Fruit fly (Drosophila melanogaster) whole organism, pupa: ENCODE data around the gene CG42660.

Source experiments
- CG10348 ChIP-seq: fragments of 200-800 bp; sonication (Bioruptor generic); IDR thresholded peaks from 2 replicates; pipeline ENCODE4 v1.3.6; 2022; ENCODE audit warnings: missing biosample characterization, missing genetic modification characterization
- CG12605 ChIP-seq: fragments of 200-800 bp; sonication (Bioruptor generic); IDR thresholded peaks from 2 replicates; pipeline ENCODE4 v1.3.6; 2022; ENCODE audit warnings: missing biosample characterization, missing genetic modification characterization
- CG13204 ChIP-seq: fragments of 200-800 bp; sonication (Bioruptor generic); optimal IDR thresholded peaks from 2 replicates; lab custom pipeline; 2018; ENCODE audit warnings: missing biosample characterization, mild to moderate bottlenecking, missing genetic modification characterization, moderate library complexity
- CG14655 ChIP-seq: fragments of 200-800 bp; sonication (Bioruptor generic); optimal IDR thresholded peaks from 3 replicates; lab custom pipeline; 2017; ENCODE audit warnings: mild to moderate bottlenecking, missing biosample characterization, missing genetic modification reagents, missing genetic modification characterization
- CG15710 ChIP-seq: fragments of 200-800 bp; sonication (Bioruptor generic); optimal IDR thresholded peaks from 2 replicates; lab custom pipeline; 2018; ENCODE audit warnings: missing biosample characterization, mild to moderate bottlenecking, missing genetic modification characterization, moderate library complexity
- CG17806 ChIP-seq: fragments of 200-800 bp; sonication (Bioruptor generic); optimal IDR thresholded peaks from 2 replicates; lab custom pipeline; 2018; ENCODE audit warnings: missing biosample characterization, mild to moderate bottlenecking, missing genetic modification characterization, moderate library complexity
- CG32121 ChIP-seq: fragments of 200-800 bp; sonication (Bioruptor generic); IDR thresholded peaks from 2 replicates; pipeline ENCODE4 v1.3.6; 2022; ENCODE audit warnings: missing biosample characterization, missing genetic modification characterization
- CG34367 ChIP-seq: fragments of 200-800 bp; sonication (Bioruptor generic); optimal IDR thresholded peaks from 2 replicates; lab custom pipeline; 2018; ENCODE audit warnings: missing biosample characterization, mild to moderate bottlenecking, missing genetic modification characterization
- CG4496 ChIP-seq: fragments of 200-800 bp; sonication (Bioruptor generic); IDR thresholded peaks from 3 replicates; pipeline ENCODE4 v1.3.6; 2022; ENCODE audit warnings: missing biosample characterization, missing genetic modification characterization
- CG8159 ChIP-seq: fragments of 200-800 bp; sonication (Bioruptor generic); optimal IDR thresholded peaks from 3 replicates; lab custom pipeline; 2018; ENCODE audit warnings: missing biosample characterization, mild to moderate bottlenecking, missing genetic modification characterization, moderate library complexity
- CG8301 ChIP-seq: fragments of 200-800 bp; sonication (Bioruptor generic); optimal IDR thresholded peaks from 2 replicates; lab custom pipeline; 2018; ENCODE audit warnings: missing biosample characterization, mild to moderate bottlenecking, missing genetic modification characterization
- CG9948 ChIP-seq: fragments of 200-800 bp; sonication (Bioruptor generic); optimal IDR thresholded peaks from 2 replicates; lab custom pipeline; 2018; ENCODE audit warnings: missing biosample characterization, mild to moderate bottlenecking, missing genetic modification characterization, moderate library complexity
- D1 ChIP-seq: fragments of 200-800 bp; sonication (Bioruptor generic); optimal IDR thresholded peaks from 2 replicates; lab custom pipeline; 2018; ENCODE audit warnings: missing biosample characterization, mild to moderate bottlenecking, missing genetic modification characterization, moderate library complexity
- EcR ChIP-seq: fragments of 200-800 bp; sonication (Bioruptor generic); optimal IDR thresholded peaks from 3 replicates; lab custom pipeline; 2019; ENCODE audit warnings: missing biosample characterization, missing genetic modification characterization, mild to moderate bottlenecking, moderate library complexity, missing genetic modification reagents
- Ets98B ChIP-seq: fragments of 200-800 bp; sonication (Bioruptor generic); IDR thresholded peaks from 2 replicates; pipeline ENCODE4 v1.3.6; 2022; ENCODE audit warnings: missing biosample characterization, missing genetic modification characterization
- Pif1A ChIP-seq: fragments of 200-800 bp; sonication (Bioruptor generic); optimal IDR thresholded peaks from 3 replicates; lab custom pipeline; 2016; ENCODE audit warnings: missing biosample characterization, missing genetic modification characterization
- Pif1B ChIP-seq: fragments of 200-800 bp; sonication (Bioruptor generic); optimal IDR thresholded peaks from 3 replicates; lab custom pipeline; 2016; ENCODE audit warnings: missing biosample characterization, missing genetic modification characterization
- Snoo ChIP-seq: fragments of 200-800 bp; sonication (Bioruptor generic); optimal IDR thresholded peaks from 3 replicates; lab custom pipeline; 2017; ENCODE audit warnings: missing biosample characterization, mild to moderate bottlenecking, missing genetic modification characterization, inconsistent platforms
- fd96Ca ChIP-seq: fragments of 200-800 bp; sonication (Bioruptor generic); IDR thresholded peaks from 3 replicates; pipeline ENCODE4 v1.3.6; 2022; ENCODE audit warnings: missing biosample characterization, missing genetic modification characterization
- gl ChIP-seq: fragments of 200-800 bp; sonication (Bioruptor generic); optimal IDR thresholded peaks from 2 replicates; lab custom pipeline; 2018; ENCODE audit warnings: missing biosample characterization, mild to moderate bottlenecking, missing genetic modification characterization
- rn ChIP-seq: fragments of 200-800 bp; sonication (Bioruptor generic); IDR thresholded peaks from 2 replicates; pipeline ENCODE4 v1.3.6; 2022; ENCODE audit warnings: missing biosample characterization, missing genetic modification characterization

The CG42660 gene

dm6 chr3L:7433325-7433827 is 31.9 kb upstream of the CG42660 start:
- TF ChIP-seq gl (tag; lab: Kevin White, UChicago) (peak; percentile 64), EcR (GFP tag; lab: Kevin White, UChicago) (peak; percentile 76), Pif1A (GFP tag; lab: Kevin White, UChicago) (no peak), CG8159 (tag; lab: Kevin White, UChicago) (peak; percentile 39), CG14655 (peak; percentile 56), CG10348 (no peak), CG9948 (tag; lab: Kevin White, UChicago) (peak; percentile 56), CG4496 (GFP tag; lab: Robert Waterston, UW) (peak; percentile 79), fd96Ca (GFP tag; lab: Robert Waterston, UW) (peak; percentile 66; the same call in 2 of the 3 replicates), CG13204 (GFP tag; lab: Kevin White, UChicago) (peak; percentile 28), CG15710 (peak; percentile 9), D1 (tag; lab: Kevin White, UChicago) (peak; percentile 27), CG8301 (tag; lab: Kevin White, UChicago) (peak; percentile 34), CG32121 (GFP tag; lab: Robert Waterston, UW) (peak; percentile 74; the same call in 1 of the 2 replicates), Snoo (tag; lab: Kevin White, UChicago) (no peak), Pif1B (no peak), Ets98B (GFP tag; lab: Robert Waterston, UW) (peak; percentile 65), CG12605 (GFP tag; lab: Robert Waterston, UW) (peak; percentile 74), rn (peak; percentile 50; the same call in 1 of the 2 replicates), CG17806 (peak; percentile 33), CG34367 (tag; lab: Kevin White, UChicago) (peak; percentile 42)

dm6 chr3L:7434198-7434597 is 31.1 kb upstream of the CG42660 start:
- no peak for TF ChIP-seq CG9948 (tag; lab: Kevin White, UChicago)
- TF ChIP-seq EcR (GFP tag; lab: Kevin White, UChicago): no peak
- TF ChIP-seq CG8301 (tag; lab: Kevin White, UChicago): no peak
- no peak for TF ChIP-seq CG10348
- TF ChIP-seq CG14655: no peak
- TF ChIP-seq CG12605 (GFP tag; lab: Robert Waterston, UW): no peak
- no peak for TF ChIP-seq CG15710
- no peak for TF ChIP-seq Pif1B
- TF ChIP-seq CG32121 (GFP tag; lab: Robert Waterston, UW): no peak
- no peak for TF ChIP-seq gl (tag; lab: Kevin White, UChicago)
- TF ChIP-seq CG17806: no peak
- no peak for TF ChIP-seq CG34367 (tag; lab: Kevin White, UChicago)
- TF ChIP-seq CG4496 (GFP tag; lab: Robert Waterston, UW): no peak
- no peak for TF ChIP-seq Snoo (tag; lab: Kevin White, UChicago)
- TF ChIP-seq Ets98B (GFP tag; lab: Robert Waterston, UW): no peak
- TF ChIP-seq D1 (tag; lab: Kevin White, UChicago): no peak
- no peak for TF ChIP-seq CG8159 (tag; lab: Kevin White, UChicago)
- TF ChIP-seq rn: no peak
- no peak for TF ChIP-seq CG13204 (GFP tag; lab: Kevin White, UChicago)

dm6 chr3L:7434715-7435653 is 30.3 kb upstream of the CG42660 start, which contains the start of gene Rac2:
Gene Rac2, minus strand, starts transcription at chr3L:7435190.
- TF ChIP-seq EcR (GFP tag; lab: Kevin White, UChicago): peak; percentile 68
- peak; percentile 53 for TF ChIP-seq Pif1A (GFP tag; lab: Kevin White, UChicago)
- TF ChIP-seq CG8159 (tag; lab: Kevin White, UChicago): peak; percentile 48
- TF ChIP-seq CG14655: peak; percentile 63
- peak; percentile 20 for TF ChIP-seq CG15710
- TF ChIP-seq CG34367 (tag; lab: Kevin White, UChicago): peak; percentile 26
- peak; percentile 52 for TF ChIP-seq gl (tag; lab: Kevin White, UChicago)
- peak; percentile 67 for TF ChIP-seq Ets98B (GFP tag; lab: Robert Waterston, UW)
- TF ChIP-seq CG13204 (GFP tag; lab: Kevin White, UChicago): peak; percentile 64
- peak; percentile 58 for TF ChIP-seq CG8301 (tag; lab: Kevin White, UChicago)
- TF ChIP-seq CG17806: peak; percentile 10
- TF ChIP-seq CG12605 (GFP tag; lab: Robert Waterston, UW): peak; percentile 57
- peak; percentile 45 for TF ChIP-seq CG9948 (tag; lab: Kevin White, UChicago)
- peak; percentile 21 for TF ChIP-seq Snoo (tag; lab: Kevin White, UChicago)
- TF ChIP-seq fd96Ca (GFP tag; lab: Robert Waterston, UW): peak; percentile 74; the same call in 2 of the 3 replicates
- peak; percentile 68 for TF ChIP-seq CG32121 (GFP tag; lab: Robert Waterston, UW)
- peak; percentile 65 for TF ChIP-seq Pif1B
- TF ChIP-seq CG10348: no peak
- TF ChIP-seq CG4496 (GFP tag; lab: Robert Waterston, UW): peak; percentile 72
- no peak for TF ChIP-seq D1 (tag; lab: Kevin White, UChicago)
- TF ChIP-seq rn: no peak

- no peak for TF ChIP-seq CG10348
- TF ChIP-seq CG14655: no peak
Observed at dm6 chr3L:7437366-7437765, 27.9 kb upstream of the CG42660 start, which contains the start of gene CG14835. Gene CG14835, minus strand, starts transcription at chr3L:7437466.

dm6 chr3L:7439305-7439704 is 26.0 kb upstream of the CG42660 start, which contains the start of gene sphinx1:
Gene sphinx1, minus strand, starts transcription at chr3L:7439405.
- TF ChIP-seq CG9948 (tag; lab: Kevin White, UChicago): no peak
- no peak for TF ChIP-seq Snoo (tag; lab: Kevin White, UChicago)
- TF ChIP-seq CG8159 (tag; lab: Kevin White, UChicago): no peak
- TF ChIP-seq Pif1B: no peak
- no peak for TF ChIP-seq gl (tag; lab: Kevin White, UChicago)
- no peak for TF ChIP-seq Pif1A (GFP tag; lab: Kevin White, UChicago)
- TF ChIP-seq rn: no peak
- TF ChIP-seq CG4496 (GFP tag; lab: Robert Waterston, UW): no peak
- no peak for TF ChIP-seq CG15710
- no peak for TF ChIP-seq D1 (tag; lab: Kevin White, UChicago)
- no peak for TF ChIP-seq Ets98B (GFP tag; lab: Robert Waterston, UW)
- TF ChIP-seq CG14655: no peak
- no peak for TF ChIP-seq EcR (GFP tag; lab: Kevin White, UChicago)
- no peak for TF ChIP-seq fd96Ca (GFP tag; lab: Robert Waterston, UW)
- no peak for TF ChIP-seq CG8301 (tag; lab: Kevin White, UChicago)
- no peak for TF ChIP-seq CG17806
- no peak for TF ChIP-seq CG32121 (GFP tag; lab: Robert Waterston, UW)
- TF ChIP-seq, all 21 proteins: peak for 0
